Fruit fly (Drosophila melanogaster): ENCODE results near the gene CG11529.

CG11529 gene

DNA sequence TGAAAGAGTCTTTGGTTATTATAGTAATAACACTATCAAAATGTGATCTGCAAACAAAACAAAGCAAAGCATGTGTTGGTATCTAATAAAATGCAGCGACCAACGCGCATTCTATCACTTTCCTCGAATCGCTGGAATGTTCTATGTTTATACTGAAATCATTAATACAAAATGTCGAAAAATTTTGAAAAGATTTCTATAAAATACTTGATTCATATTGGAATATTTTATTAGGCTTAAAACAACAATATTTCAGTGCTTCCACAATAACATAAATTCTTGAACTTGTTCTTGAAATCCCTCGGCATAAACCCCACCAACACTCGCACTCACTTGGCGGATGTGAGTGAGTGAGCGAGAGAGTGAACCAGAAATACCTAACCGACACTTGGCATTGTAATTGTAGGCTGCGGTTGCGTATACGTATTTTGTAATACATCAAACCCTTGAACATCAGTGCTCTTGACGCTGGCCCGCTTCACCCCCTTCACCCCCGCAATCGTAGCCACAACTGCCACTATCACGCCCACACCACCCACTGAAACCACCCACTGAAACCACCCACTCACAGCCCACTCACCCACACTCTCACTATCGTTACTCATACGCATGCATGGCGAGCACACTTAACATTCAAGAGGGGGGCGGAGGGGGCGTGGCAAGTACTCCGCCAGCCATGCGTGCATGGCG lies 25.5 kb downstream of the CG11529 start (continued):
- peak; percentile 51 for TF ChIP-seq CG12391 (tag; optimal IDR thresholded peaks at IDR 0.05)
- peak; percentile 86 for TF ChIP-seq ci (GFP tag; IDR thresholded peaks at IDR 0.05)
- no peak for TF ChIP-seq hkb (optimal IDR thresholded peaks at IDR 0.05)
- peak; percentile 54; the same call in 1 of the 2 replicates for TF ChIP-seq hkb (GFP tag; IDR thresholded peaks at IDR 0.05)
- peak; percentile 81 for TF ChIP-seq CG4820 (GFP tag; optimal IDR thresholded peaks at IDR 0.05)
- peak; percentile 74 for TF ChIP-seq CG2678 (tag; optimal IDR thresholded peaks at IDR 0.05)
- TF ChIP-seq CG17328 (GFP tag; IDR thresholded peaks at IDR 0.05): peak; percentile 58
- TF ChIP-seq B-H2 (GFP tag; optimal IDR thresholded peaks at IDR 0.05): no peak
- peak; percentile 28 for TF ChIP-seq CG17359 (tag; optimal IDR thresholded peaks at IDR 0.05)
- TF ChIP-seq ase (GFP tag; IDR thresholded peaks at IDR 0.05): peak; percentile 41; the same call in 1 of the 3 replicates
- TF ChIP-seq dimm (GFP tag; IDR thresholded peaks at IDR 0.05): 0 out of 2 replicates have a peak, but pooled peaks have one; percentile 9
- TF ChIP-seq da (GFP tag; optimal IDR thresholded peaks at IDR 0.05): no peak
- no peak for TF ChIP-seq CG4854 (GFP tag; optimal IDR thresholded peaks at IDR 0.05)
- TF ChIP-seq Xrp1 (GFP tag; IDR thresholded peaks at IDR 0.05): peak; percentile 62
- peak in 1 of 2 experiments; percentile 62 for TF ChIP-seq Hr51 (GFP tag; optimal IDR thresholded peaks at IDR 0.05)
- no peak for TF ChIP-seq zen (tag; optimal IDR thresholded peaks at IDR 0.05)
- TF ChIP-seq CG1602 (GFP tag; optimal IDR thresholded peaks at IDR 0.05): no peak
- TF ChIP-seq CG15601 (tag; optimal IDR thresholded peaks at IDR 0.05): no peak
- no peak for TF ChIP-seq GATAe (GFP tag; conservative IDR thresholded peaks at IDR 0.05)
- no peak for TF ChIP-seq CG9876 (GFP tag; optimal IDR thresholded peaks at IDR 0.05)
- no peak for TF ChIP-seq CG17829 (tag; optimal IDR thresholded peaks at IDR 0.05)
- TF ChIP-seq CG11723 (GFP tag; optimal IDR thresholded peaks at IDR 0.05): no peak
- peak; percentile 65; the same call in 1 of the 3 replicates for TF ChIP-seq so (GFP tag; IDR thresholded peaks at IDR 0.05)
- peak; percentile 18; the same call in 1 of the 2 replicates for TF ChIP-seq Drgx (GFP tag; IDR thresholded peaks at IDR 0.05)
- no peak for TF ChIP-seq Stat92E (GFP tag; optimal IDR thresholded peaks at IDR 0.05)
- no peak for TF ChIP-seq CG14710 (tag; optimal IDR thresholded peaks at IDR 0.05)
- no peak for TF ChIP-seq CG1603 (tag; optimal IDR thresholded peaks at IDR 0.05)
- TF ChIP-seq Hsf (GFP tag; optimal IDR thresholded peaks at IDR 0.05): no peak
- TF ChIP-seq Ets65A (GFP tag): no peak
- TF ChIP-seq Spps (tag; optimal IDR thresholded peaks at IDR 0.05): peak; percentile 9
- TF ChIP-seq CG13424 (tag; optimal IDR thresholded peaks at IDR 0.05): peak; percentile 59
- peak; percentile 12 for TF ChIP-seq sug (tag; optimal IDR thresholded peaks at IDR 0.05)
- no peak for TF ChIP-seq fru (optimal IDR thresholded peaks at IDR 0.05)
- TF ChIP-seq phol (tag; optimal IDR thresholded peaks at IDR 0.05): peak; percentile 41
- no peak for TF ChIP-seq CG3163 (GFP tag; optimal IDR thresholded peaks at IDR 0.05)
- no peak for TF ChIP-seq ems (GFP tag; optimal IDR thresholded peaks at IDR 0.05)
- TF ChIP-seq h (optimal IDR thresholded peaks at IDR 0.05): no peak
- peak; percentile 35 for TF ChIP-seq cg (GFP tag; optimal IDR thresholded peaks at IDR 0.05)
- TF ChIP-seq CG5180 (GFP tag; optimal IDR thresholded peaks at IDR 0.05): peak; percentile 11
- no peak for TF ChIP-seq bsh (GFP tag; optimal IDR thresholded peaks at IDR 0.05)
- TF ChIP-seq lab (GFP tag; optimal IDR thresholded peaks at IDR 0.05): peak; percentile 63
- TF ChIP-seq ATbp (GFP tag; optimal IDR thresholded peaks at IDR 0.05): peak; percentile 6
- peak; percentile 20; the same call in 1 of the 2 replicates for TF ChIP-seq Bgb (GFP tag; IDR thresholded peaks at IDR 0.05; ENCODE audit: partially characterized antibody)
- TF ChIP-seq jigr1 (GFP tag; IDR thresholded peaks at IDR 0.05): no peak
- no peak for TF ChIP-seq Hmx (GFP tag; optimal IDR thresholded peaks at IDR 0.05)
- TF ChIP-seq gcm (GFP tag; optimal IDR thresholded peaks at IDR 0.05): no peak
- peak; percentile 19 for TF ChIP-seq sens (GFP tag)
- no peak for TF ChIP-seq CG9215 (GFP tag; IDR thresholded peaks at IDR 0.05)
- peak; percentile 31 for TF ChIP-seq CG13296 (GFP tag; optimal IDR thresholded peaks at IDR 0.05)
- 0 out of 2 replicates have a peak, but pooled peaks have one; percentile 35 for TF ChIP-seq wor (GFP tag; IDR thresholded peaks at IDR 0.05)

All from whole organism, embryonic.